1 fruit fly cellular context compared by ENCODE assay signal in the genomic region with DNA sequence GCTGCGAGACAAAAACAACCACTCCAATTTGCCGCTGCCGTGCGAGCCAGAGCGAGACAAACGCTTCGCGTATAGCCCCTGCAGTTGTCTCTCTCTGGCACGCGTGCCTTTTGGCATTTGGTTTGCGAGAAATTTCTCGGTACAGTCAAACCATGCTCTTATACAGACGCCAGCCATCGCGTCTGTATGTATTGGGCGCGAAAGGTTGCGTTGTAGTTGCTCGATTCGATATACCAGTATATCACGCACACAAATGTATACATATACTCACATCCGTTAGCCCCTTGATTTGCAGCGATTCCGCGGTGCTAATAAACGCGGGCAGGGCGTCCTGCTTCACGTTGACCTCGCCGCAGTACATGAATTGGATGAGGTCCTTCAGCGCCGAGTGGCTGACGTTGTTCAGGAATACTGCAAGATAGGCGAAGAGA.
A peak's percentile ranks its signal among the peaks of the same experiment; 100 is the strongest.
TF ChIP-seq lines count a peak whose summit lies in the region.

No protein-coding gene starts in this region.

TF ChIP-seq in whole organism, embryonic, 481 proteins besides CTCF, POLR2A, EP300 and RAD21 (continued from another document and continues in another):
- TF ChIP-seq MBD-R2 (GFP tag; IDR thresholded peaks at IDR 0.05; lab: Robert Waterston, UW): peak; percentile 34; the same call in 1 of the 2 replicates
- no peak for TF ChIP-seq Oli (tag; optimal IDR thresholded peaks at IDR 0.05; lab: Kevin White, UChicago)
- peak; percentile 80 for TF ChIP-seq grau (tag; optimal IDR thresholded peaks at IDR 0.05; lab: Kevin White, UChicago)
- TF ChIP-seq Six4 (GFP tag; optimal IDR thresholded peaks at IDR 0.05; lab: Kevin White, UChicago): no peak
- no peak for TF ChIP-seq CG1792 (GFP tag; optimal IDR thresholded peaks at IDR 0.05; lab: Kevin White, UChicago)
- TF ChIP-seq Spps (tag; optimal IDR thresholded peaks at IDR 0.05; lab: Kevin White, UChicago): no peak
- TF ChIP-seq CG3281 (GFP tag; optimal IDR thresholded peaks at IDR 0.05; lab: Kevin White, UChicago): peak; percentile 49
- TF ChIP-seq CG6254 (GFP tag; optimal IDR thresholded peaks at IDR 0.05; lab: Kevin White, UChicago): no peak
- TF ChIP-seq Adf1 (GFP tag; IDR thresholded peaks at IDR 0.05; lab: Robert Waterston, UW): peak; percentile 67
- peak in 1 of 2 experiments; percentile 11 for TF ChIP-seq dpn (GFP tag; optimal IDR thresholded peaks at IDR 0.05; lab: Kevin White, UChicago)
- no peak for TF ChIP-seq Dek (tag; optimal IDR thresholded peaks at IDR 0.05; lab: Kevin White, UChicago)
- TF ChIP-seq fd96Cb (tag; optimal IDR thresholded peaks at IDR 0.05; lab: Kevin White, UChicago): no peak
- no peak for TF ChIP-seq ro (GFP tag; IDR thresholded peaks at IDR 0.05; lab: Robert Waterston, UW)
- TF ChIP-seq CG31224 (GFP tag; IDR thresholded peaks at IDR 0.05; lab: Robert Waterston, UW): no peak
- no peak for TF ChIP-seq NC2α (GFP tag; optimal IDR thresholded peaks at IDR 0.05; lab: Kevin White, UChicago)
- peak; percentile 87 for TF ChIP-seq CG5180 (GFP tag; optimal IDR thresholded peaks at IDR 0.05; lab: Kevin White, UChicago)
- no peak for TF ChIP-seq vfl (GFP tag; optimal IDR thresholded peaks at IDR 0.05; lab: Kevin White, UChicago)
- peak; percentile 96 for TF ChIP-seq CG2199 (GFP tag; IDR thresholded peaks at IDR 0.05; lab: Robert Waterston, UW)
- peak; percentile 66; the same call in 2 of the 3 replicates for TF ChIP-seq CG6791 (GFP tag; IDR thresholded peaks at IDR 0.05; lab: Robert Waterston, UW; ENCODE audit: partially characterized antibody)
- no peak for TF ChIP-seq gfzf (GFP tag; optimal IDR thresholded peaks at IDR 0.05; lab: Kevin White, UChicago)
- TF ChIP-seq CG11723 (GFP tag; optimal IDR thresholded peaks at IDR 0.05; lab: Kevin White, UChicago): peak; percentile 71
- no peak for TF ChIP-seq ERR (GFP tag; optimal IDR thresholded peaks at IDR 0.05; lab: Kevin White, UChicago)
- TF ChIP-seq salm (tag; optimal IDR thresholded peaks at IDR 0.05; lab: Kevin White, UChicago): no peak
- peak; percentile 93 for TF ChIP-seq CG17912 (GFP tag; optimal IDR thresholded peaks at IDR 0.05; lab: Kevin White, UChicago)
- TF ChIP-seq Atf3 (GFP tag; optimal IDR thresholded peaks at IDR 0.05; lab: Kevin White, UChicago): no peak
- TF ChIP-seq nom (GFP tag; optimal IDR thresholded peaks at IDR 0.05; lab: Kevin White, UChicago): peak; percentile 77
- TF ChIP-seq CG1603 (tag; optimal IDR thresholded peaks at IDR 0.05; lab: Kevin White, UChicago): peak; percentile 22
- TF ChIP-seq ttk (GFP tag; IDR thresholded peaks at IDR 0.05; lab: Robert Waterston, UW): no peak
- TF ChIP-seq CG18599 (GFP tag; optimal IDR thresholded peaks at IDR 0.05; lab: Kevin White, UChicago): no peak
- no peak for TF ChIP-seq peb (GFP tag; IDR thresholded peaks at IDR 0.05; lab: Robert Waterston, UW)
- TF ChIP-seq CG17361 (GFP tag; IDR thresholded peaks at IDR 0.05; lab: Robert Waterston, UW): no peak
- TF ChIP-seq chif (GFP tag; optimal IDR thresholded peaks at IDR 0.05; lab: Kevin White, UChicago): no peak
- peak; percentile 31 for TF ChIP-seq CG4328 (GFP tag; optimal IDR thresholded peaks at IDR 0.05; lab: Kevin White, UChicago)
- no peak for TF ChIP-seq CG3726 (GFP tag; IDR thresholded peaks at IDR 0.05; lab: Robert Waterston, UW)
- TF ChIP-seq shn (GFP tag; optimal IDR thresholded peaks at IDR 0.05; lab: Kevin White, UChicago): no peak
- no peak for TF ChIP-seq hb (GFP tag; IDR thresholded peaks at IDR 0.05; lab: Robert Waterston, UW; ENCODE audit: partially characterized antibody)
- TF ChIP-seq wdn (GFP tag; IDR thresholded peaks at IDR 0.05; lab: Robert Waterston, UW): peak; percentile 93
- no peak for TF ChIP-seq vnd (GFP tag; IDR thresholded peaks at IDR 0.05; lab: Robert Waterston, UW; ENCODE audit: partially characterized antibody)
- no peak for TF ChIP-seq crol (GFP tag; IDR thresholded peaks at IDR 0.05; lab: Robert Waterston, UW)
- no peak; the same call in 1 of the 2 replicates for TF ChIP-seq sim (GFP tag; IDR thresholded peaks at IDR 0.05; lab: Robert Waterston, UW)
- no peak for TF ChIP-seq CG6175 (GFP tag; IDR thresholded peaks at IDR 0.05; lab: Robert Waterston, UW)
- no peak for TF ChIP-seq CG15073 (GFP tag; optimal IDR thresholded peaks at IDR 0.05; lab: Kevin White, UChicago)
- peak; percentile 51; the same call in 1 of the 2 replicates for TF ChIP-seq CG14014 (GFP tag; IDR thresholded peaks at IDR 0.05; lab: Robert Waterston, UW)
- no peak for TF ChIP-seq cwo (GFP tag; optimal IDR thresholded peaks at IDR 0.05; lab: Kevin White, UChicago)
- TF ChIP-seq Xbp1 (GFP tag; optimal IDR thresholded peaks at IDR 0.05; lab: Kevin White, UChicago): no peak
- TF ChIP-seq Hr3 (GFP tag; optimal IDR thresholded peaks at IDR 0.05; lab: Kevin White, UChicago): no peak
- no peak for TF ChIP-seq CG11456 (GFP tag; IDR thresholded peaks at IDR 0.05; lab: Robert Waterston, UW)
- peak; percentile 49 for TF ChIP-seq Hand (GFP tag; optimal IDR thresholded peaks at IDR 0.05; lab: Kevin White, UChicago)
- peak; percentile 89 for TF ChIP-seq rib (GFP tag; IDR thresholded peaks at IDR 0.05; lab: Robert Waterston, UW)
- no peak for TF ChIP-seq tll (GFP tag; optimal IDR thresholded peaks at IDR 0.05; lab: Kevin White, UChicago)
- TF ChIP-seq CrebB (tag; optimal IDR thresholded peaks at IDR 0.05; lab: Kevin White, UChicago): peak; percentile 24
- TF ChIP-seq eyg (GFP tag; optimal IDR thresholded peaks at IDR 0.05; lab: Kevin White, UChicago): no peak
- no peak for TF ChIP-seq danr (GFP tag; IDR thresholded peaks at IDR 0.05; lab: Robert Waterston, UW)
- no peak for TF ChIP-seq CG14050 (GFP tag; IDR thresholded peaks at IDR 0.05; lab: Robert Waterston, UW)
- TF ChIP-seq Max (GFP tag; optimal IDR thresholded peaks at IDR 0.05; lab: Kevin White, UChicago): peak; percentile 57
- peak; percentile 99 for TF ChIP-seq YL-1 (GFP tag; optimal IDR thresholded peaks at IDR 0.05; lab: Kevin White, UChicago)
- TF ChIP-seq h (optimal IDR thresholded peaks at IDR 0.05; lab: Kevin White, UChicago): no peak
- TF ChIP-seq CG11504 (tag; optimal IDR thresholded peaks at IDR 0.05; lab: Kevin White, UChicago): no peak
- TF ChIP-seq Ada2b (GFP tag; IDR thresholded peaks at IDR 0.05; lab: Robert Waterston, UW): no peak
- TF ChIP-seq Ets65A (GFP tag; lab: Kevin White, UChicago): no peak
- TF ChIP-seq tna (GFP tag; IDR thresholded peaks at IDR 0.05; lab: Robert Waterston, UW; ENCODE audit: partially characterized antibody): no peak
- peak; percentile 74 for TF ChIP-seq Drgx (GFP tag; IDR thresholded peaks at IDR 0.05; lab: Robert Waterston, UW)
- TF ChIP-seq CG13624 (GFP tag; optimal IDR thresholded peaks at IDR 0.05; lab: Kevin White, UChicago): peak; percentile 4
- no peak for TF ChIP-seq Tbp (GFP tag; optimal IDR thresholded peaks at IDR 0.05; lab: Kevin White, UChicago)
- no peak for TF ChIP-seq cato (GFP tag; optimal IDR thresholded peaks at IDR 0.05; lab: Kevin White, UChicago; ENCODE audit: borderline replicate concordance)
- no peak for TF ChIP-seq ap (GFP tag; IDR thresholded peaks at IDR 0.05; lab: Robert Waterston, UW)
- TF ChIP-seq CG6683 (GFP tag; optimal IDR thresholded peaks at IDR 0.05; lab: Kevin White, UChicago): no peak
- TF ChIP-seq nau (GFP tag; optimal IDR thresholded peaks at IDR 0.05; lab: Kevin White, UChicago): no peak
- no peak for TF ChIP-seq repo (GFP tag; optimal IDR thresholded peaks at IDR 0.05; lab: Kevin White, UChicago)
- TF ChIP-seq CG3995 (GFP tag; optimal IDR thresholded peaks at IDR 0.05; lab: Kevin White, UChicago): no peak
- TF ChIP-seq ranshi (GFP tag; IDR thresholded peaks at IDR 0.05; lab: Robert Waterston, UW): no peak
- peak; percentile 65 for TF ChIP-seq HLHmδ (GFP tag; optimal IDR thresholded peaks at IDR 0.05; lab: Kevin White, UChicago)
- TF ChIP-seq CG8924 (tag; optimal IDR thresholded peaks at IDR 0.05; lab: Kevin White, UChicago): peak; percentile 55
- peak; percentile 22 for TF ChIP-seq pb (GFP tag; optimal IDR thresholded peaks at IDR 0.05; lab: Kevin White, UChicago)
- peak; percentile 57 for TF ChIP-seq CG15514 (GFP tag; optimal IDR thresholded peaks at IDR 0.05; lab: Kevin White, UChicago)
- no peak for TF ChIP-seq crp (GFP tag; optimal IDR thresholded peaks at IDR 0.05; lab: Kevin White, UChicago)
- no peak for TF ChIP-seq ken (GFP tag; IDR thresholded peaks at IDR 0.05; lab: Robert Waterston, UW)
- no peak for TF ChIP-seq chm (GFP tag; IDR thresholded peaks at IDR 0.05; lab: Robert Waterston, UW)
- peak; percentile 73 for TF ChIP-seq gcm (GFP tag; optimal IDR thresholded peaks at IDR 0.05; lab: Kevin White, UChicago)
- TF ChIP-seq org-1 (GFP tag; optimal IDR thresholded peaks at IDR 0.05; lab: Kevin White, UChicago): peak; percentile 5
- no peak for TF ChIP-seq fru (optimal IDR thresholded peaks at IDR 0.05; lab: Kevin White, UChicago)
- no peak for TF ChIP-seq trh (GFP tag; optimal IDR thresholded peaks at IDR 0.05; lab: Kevin White, UChicago)
- TF ChIP-seq Lhr (GFP tag; optimal IDR thresholded peaks at IDR 0.05; lab: Kevin White, UChicago): no peak
- no peak for TF ChIP-seq CG8290 (GFP tag; optimal IDR thresholded peaks at IDR 0.05; lab: Kevin White, UChicago)
- no peak for TF ChIP-seq CG8290 (tag; optimal IDR thresholded peaks at IDR 0.05; lab: Kevin White, UChicago)
- no peak for TF ChIP-seq bigmax (GFP tag; optimal IDR thresholded peaks at IDR 0.05; lab: Kevin White, UChicago)
- TF ChIP-seq CG3407 (GFP tag; optimal IDR thresholded peaks at IDR 0.05; lab: Kevin White, UChicago): no peak
- peak; percentile 51 for TF ChIP-seq E2f2 (GFP tag; IDR thresholded peaks at IDR 0.05; lab: Robert Waterston, UW)
- TF ChIP-seq cas (GFP tag; IDR thresholded peaks at IDR 0.05; lab: Robert Waterston, UW): no peak
- no peak for TF ChIP-seq CG1602 (GFP tag; optimal IDR thresholded peaks at IDR 0.05; lab: Kevin White, UChicago)
- TF ChIP-seq pita (GFP tag; optimal IDR thresholded peaks at IDR 0.05; lab: Kevin White, UChicago): no peak
- no peak for TF ChIP-seq CG30431 (GFP tag; optimal IDR thresholded peaks at IDR 0.05; lab: Kevin White, UChicago)
- peak; percentile 84; the same call in 2 of the 3 replicates for TF ChIP-seq CG34422 (GFP tag; IDR thresholded peaks at IDR 0.05; lab: Robert Waterston, UW)
- peak; percentile 36 for TF ChIP-seq Dref (GFP tag; IDR thresholded peaks at IDR 0.05; lab: Robert Waterston, UW)
- TF ChIP-seq ash1 (GFP tag; optimal IDR thresholded peaks at IDR 0.05; lab: Kevin White, UChicago): no peak
- TF ChIP-seq BEAF-32 (GFP tag; optimal IDR thresholded peaks at IDR 0.05; lab: Kevin White, UChicago): peak; percentile 53
- TF ChIP-seq dati (GFP tag; IDR thresholded peaks at IDR 0.05; lab: Robert Waterston, UW): no peak
- peak; percentile 38 for TF ChIP-seq CG31365 (tag; optimal IDR thresholded peaks at IDR 0.05; lab: Kevin White, UChicago)
- TF ChIP-seq CG18476 (GFP tag; optimal IDR thresholded peaks at IDR 0.05; lab: Kevin White, UChicago): no peak
- no peak for TF ChIP-seq fd64A (GFP tag; optimal IDR thresholded peaks at IDR 0.05; lab: Kevin White, UChicago)
- TF ChIP-seq sug (tag; optimal IDR thresholded peaks at IDR 0.05; lab: Kevin White, UChicago): peak; percentile 43
- TF ChIP-seq slp2 (GFP tag; optimal IDR thresholded peaks at IDR 0.05; lab: Kevin White, UChicago): no peak
- TF ChIP-seq Mad (GFP tag; optimal IDR thresholded peaks at IDR 0.05; lab: Kevin White, UChicago): no peak
- peak; percentile 12 for TF ChIP-seq ewg (GFP tag; optimal IDR thresholded peaks at IDR 0.05; lab: Kevin White, UChicago)
- no peak for TF ChIP-seq CG16863 (GFP tag; optimal IDR thresholded peaks at IDR 0.05; lab: Kevin White, UChicago)
- no peak for TF ChIP-seq Dip2 (GFP tag; IDR thresholded peaks at IDR 0.05; lab: Robert Waterston, UW)
- TF ChIP-seq CG32772 (GFP tag; IDR thresholded peaks at IDR 0.05; lab: Robert Waterston, UW): no peak
- TF ChIP-seq CG4360 (GFP tag; IDR thresholded peaks at IDR 0.05; lab: Robert Waterston, UW): peak; percentile 73
- no peak for TF ChIP-seq HLH54F (GFP tag; optimal IDR thresholded peaks at IDR 0.05; lab: Kevin White, UChicago)
- no peak for TF ChIP-seq schlank (tag; optimal IDR thresholded peaks at IDR 0.05; lab: Kevin White, UChicago)
- TF ChIP-seq ab (GFP tag; optimal IDR thresholded peaks at IDR 0.05; lab: Kevin White, UChicago): no peak
- no peak for TF ChIP-seq mld (GFP tag; IDR thresholded peaks at IDR 0.05; lab: Robert Waterston, UW; ENCODE audit: partially characterized antibody)
- TF ChIP-seq Optix (GFP tag; IDR thresholded peaks at IDR 0.05; lab: Robert Waterston, UW): no peak; the same call in 2 of the 3 replicates
- peak; percentile 40 for TF ChIP-seq NfI (GFP tag; optimal IDR thresholded peaks at IDR 0.05; lab: Kevin White, UChicago)
- no peak for TF ChIP-seq Sry-β (GFP tag; optimal IDR thresholded peaks at IDR 0.05; lab: Kevin White, UChicago)
- no peak for TF ChIP-seq CG8359 (GFP tag; optimal IDR thresholded peaks at IDR 0.05; lab: Kevin White, UChicago; ENCODE audit: borderline replicate concordance)
- TF ChIP-seq scrt (GFP tag; optimal IDR thresholded peaks at IDR 0.05; lab: Kevin White, UChicago): peak; percentile 50
- no peak for TF ChIP-seq pho (GFP tag; optimal IDR thresholded peaks at IDR 0.05; lab: Kevin White, UChicago)
- no peak for TF ChIP-seq Bdp1 (GFP tag; optimal IDR thresholded peaks at IDR 0.05; lab: Kevin White, UChicago)
- no peak for TF ChIP-seq CG10959 (GFP tag; IDR thresholded peaks at IDR 0.05; lab: Robert Waterston, UW)
- TF ChIP-seq jumu (GFP tag; optimal IDR thresholded peaks at IDR 0.05; lab: Kevin White, UChicago): peak; percentile 11
- no peak; the same call in none of the 2 replicates for TF ChIP-seq unc-4 (GFP tag; IDR thresholded peaks at IDR 0.05; lab: Robert Waterston, UW; ENCODE audit: partially characterized antibody)
- no peak for TF ChIP-seq CG9215 (GFP tag; IDR thresholded peaks at IDR 0.05; lab: Robert Waterston, UW)
- no peak for TF ChIP-seq Asciz (GFP tag; optimal IDR thresholded peaks at IDR 0.05; lab: Kevin White, UChicago)
- peak; percentile 84 for TF ChIP-seq dm (GFP tag; optimal IDR thresholded peaks at IDR 0.05; lab: Kevin White, UChicago)
- TF ChIP-seq Nf-YA (GFP tag; IDR thresholded peaks at IDR 0.05; lab: Robert Waterston, UW): no peak
- TF ChIP-seq CG9609 (GFP tag; optimal IDR thresholded peaks at IDR 0.05; lab: Kevin White, UChicago): no peak
- TF ChIP-seq exex (tag; optimal IDR thresholded peaks at IDR 0.05; lab: Kevin White, UChicago): no peak
- TF ChIP-seq Eip74EF (GFP tag; optimal IDR thresholded peaks at IDR 0.05; lab: Kevin White, UChicago): no peak
- no peak for TF ChIP-seq PHDP (tag; optimal IDR thresholded peaks at IDR 0.05; lab: Kevin White, UChicago)
- TF ChIP-seq CG10321 (GFP tag; IDR thresholded peaks at IDR 0.05; lab: Robert Waterston, UW): peak; percentile 99
- no peak for TF ChIP-seq CG9437 (GFP tag; optimal IDR thresholded peaks at IDR 0.05; lab: Kevin White, UChicago)
